1 fruit fly cellular context compared by ENCODE assay signal in genomic region chr2L:19051534-19052100, dm6.
TF ChIP-seq lines count a peak whose summit lies in the region.

TSS of gene Rpn3 (plus strand) at chr2L:19051790.

TF ChIP-seq in whole organism, embryonic, 481 proteins besides CTCF, POLR2A, EP300 and RAD21 (continued from another document and continues in another):
- 0 out of 2 replicates have a peak, but pooled peaks have one; percentile 19 for TF ChIP-seq gt (GFP tag; IDR thresholded peaks at IDR 0.05; lab: Robert Waterston, UW)
- peak; percentile 72 for TF ChIP-seq vnd (GFP tag; IDR thresholded peaks at IDR 0.05; lab: Robert Waterston, UW; ENCODE audit: partially characterized antibody)
- peak; percentile 88 for TF ChIP-seq lab (GFP tag; optimal IDR thresholded peaks at IDR 0.05; lab: Kevin White, UChicago)
- TF ChIP-seq ftz-f1 (GFP tag; optimal IDR thresholded peaks at IDR 0.05; lab: Kevin White, UChicago) = no peak
- TF ChIP-seq CG11247 (GFP tag; IDR thresholded peaks at IDR 0.05; lab: Robert Waterston, UW) = peak; percentile 71
- peak; percentile 88 for TF ChIP-seq CG9932 (GFP tag; IDR thresholded peaks at IDR 0.05; lab: Robert Waterston, UW)
- TF ChIP-seq ro (GFP tag; IDR thresholded peaks at IDR 0.05; lab: Robert Waterston, UW) = peak; percentile 69
- peak; percentile 61 for TF ChIP-seq Deaf1 (tag; optimal IDR thresholded peaks at IDR 0.05; lab: Kevin White, UChicago)
- peak; percentile 86 for TF ChIP-seq Rfx (GFP tag; IDR thresholded peaks at IDR 0.05; lab: Robert Waterston, UW)
- TF ChIP-seq Hmx (GFP tag; optimal IDR thresholded peaks at IDR 0.05; lab: Kevin White, UChicago) = no peak
- TF ChIP-seq CG16779 (GFP tag; IDR thresholded peaks at IDR 0.05; lab: Robert Waterston, UW) = no peak
- TF ChIP-seq CG17612 (GFP tag; IDR thresholded peaks at IDR 0.05; lab: Robert Waterston, UW) = peak; percentile 83
- TF ChIP-seq fu2 (GFP tag; optimal IDR thresholded peaks at IDR 0.05; lab: Kevin White, UChicago) = peak; percentile 80
- 0 out of 2 replicates have a peak, but pooled peaks have one; percentile 12 for TF ChIP-seq Doc2 (GFP tag; IDR thresholded peaks at IDR 0.05; lab: Robert Waterston, UW)
- peak; percentile 76 to 88 for TF ChIP-seq Pdp1 (GFP tag; optimal IDR thresholded peaks at IDR 0.05; lab: Kevin White, UChicago)
- TF ChIP-seq CG11085 (GFP tag; IDR thresholded peaks at IDR 0.05; lab: Robert Waterston, UW) = peak; percentile 69; the same call in 1 of the 2 replicates
- peak; percentile 80 for TF ChIP-seq CG3281 (GFP tag; optimal IDR thresholded peaks at IDR 0.05; lab: Kevin White, UChicago)
- TF ChIP-seq NFAT (GFP tag; IDR thresholded peaks at IDR 0.05; lab: Robert Waterston, UW) = peak; percentile 63
- peak; percentile 79 for TF ChIP-seq peb (GFP tag; IDR thresholded peaks at IDR 0.05; lab: Robert Waterston, UW)
- peak; percentile 88 for TF ChIP-seq CHES-1-like (GFP tag; optimal IDR thresholded peaks at IDR 0.05; lab: Kevin White, UChicago)
- peak; percentile 88 for TF ChIP-seq Dbx (GFP tag; IDR thresholded peaks at IDR 0.05; lab: Robert Waterston, UW)
- peak; percentile 59 for TF ChIP-seq ewg (GFP tag; optimal IDR thresholded peaks at IDR 0.05; lab: Kevin White, UChicago)
- peak; percentile 80 for TF ChIP-seq CG11504 (tag; optimal IDR thresholded peaks at IDR 0.05; lab: Kevin White, UChicago)
- TF ChIP-seq salm (tag; optimal IDR thresholded peaks at IDR 0.05; lab: Kevin White, UChicago) = peak; percentile 68
- no peak for TF ChIP-seq CG5180 (GFP tag; optimal IDR thresholded peaks at IDR 0.05; lab: Kevin White, UChicago)
- peak; percentile 78 for TF ChIP-seq Nf-YA (GFP tag; IDR thresholded peaks at IDR 0.05; lab: Robert Waterston, UW)
- TF ChIP-seq CG9727 (GFP tag; optimal IDR thresholded peaks at IDR 0.05; lab: Kevin White, UChicago) = peak; percentile 82
- TF ChIP-seq CG2120 (GFP tag; optimal IDR thresholded peaks at IDR 0.05; lab: Kevin White, UChicago) = peak; percentile 92
- no peak for TF ChIP-seq kah (GFP tag; optimal IDR thresholded peaks at IDR 0.05; lab: Kevin White, UChicago)
- TF ChIP-seq CG10209 (GFP tag; optimal IDR thresholded peaks at IDR 0.05; lab: Kevin White, UChicago) = peak; percentile 85
- TF ChIP-seq Atf-2 (GFP tag; optimal IDR thresholded peaks at IDR 0.05; lab: Kevin White, UChicago) = peak; percentile 79
- peak; percentile 68; the same call in 1 of the 2 replicates for TF ChIP-seq sna (GFP tag; IDR thresholded peaks at IDR 0.05; lab: Robert Waterston, UW; ENCODE audit: partially characterized antibody)
- TF ChIP-seq Mrtf (GFP tag; IDR thresholded peaks at IDR 0.05; lab: Robert Waterston, UW) = peak; percentile 20; the same call in 1 of the 3 replicates
- TF ChIP-seq GATAe (GFP tag; conservative IDR thresholded peaks at IDR 0.05; lab: Robert Waterston, UW) = 0 out of 2 replicates have a peak, but pooled peaks have one; percentile 34
- no peak for TF ChIP-seq CG31365 (tag; optimal IDR thresholded peaks at IDR 0.05; lab: Kevin White, UChicago)
- TF ChIP-seq CG12391 (tag; optimal IDR thresholded peaks at IDR 0.05; lab: Kevin White, UChicago) = peak; percentile 93
- TF ChIP-seq CG4424 (GFP tag; optimal IDR thresholded peaks at IDR 0.05; lab: Kevin White, UChicago) = peak; percentile 90
- peak; percentile 38; the same call in 1 of the 2 replicates for TF ChIP-seq amos (GFP tag; IDR thresholded peaks at IDR 0.05; lab: Robert Waterston, UW; ENCODE audit: partially characterized antibody)
- TF ChIP-seq CG7357 (GFP tag; IDR thresholded peaks at IDR 0.05; lab: Robert Waterston, UW) = peak; percentile 47; the same call in 1 of the 3 replicates
- TF ChIP-seq Kr (GFP tag; optimal IDR thresholded peaks at IDR 0.05; lab: Kevin White, UChicago) = no peak
- no peak; the same call in 2 of the 3 replicates for TF ChIP-seq Opbp (GFP tag; IDR thresholded peaks at IDR 0.05; lab: Robert Waterston, UW; ENCODE audit: partially characterized antibody)
- peak; percentile 69 for TF ChIP-seq cas (GFP tag; IDR thresholded peaks at IDR 0.05; lab: Robert Waterston, UW)
- TF ChIP-seq chinmo (GFP tag; IDR thresholded peaks at IDR 0.05; lab: Robert Waterston, UW; ENCODE audit: partially characterized antibody) = 0 out of 4 replicates have a peak, but pooled peaks have one; percentile 69
- peak; percentile 86 for TF ChIP-seq Six4 (GFP tag; optimal IDR thresholded peaks at IDR 0.05; lab: Kevin White, UChicago)
- TF ChIP-seq CG10147 (GFP tag; optimal IDR thresholded peaks at IDR 0.05; lab: Kevin White, UChicago) = peak; percentile 46
- peak in 1 of 3 experiments; percentile 77 for TF ChIP-seq lola (GFP tag; optimal IDR thresholded peaks at IDR 0.05; lab: Kevin White, UChicago)
- TF ChIP-seq CG6689 (GFP tag; IDR thresholded peaks at IDR 0.05; lab: Robert Waterston, UW) = peak; percentile 91
- TF ChIP-seq Fer2 (tag; optimal IDR thresholded peaks at IDR 0.05; lab: Kevin White, UChicago) = peak; percentile 13
- TF ChIP-seq mld (GFP tag; IDR thresholded peaks at IDR 0.05; lab: Robert Waterston, UW; ENCODE audit: partially characterized antibody) = no peak
- TF ChIP-seq gsb-n (tag; optimal IDR thresholded peaks at IDR 0.05; lab: Kevin White, UChicago) = peak; percentile 69
- TF ChIP-seq CG15514 (GFP tag; optimal IDR thresholded peaks at IDR 0.05; lab: Kevin White, UChicago) = peak; percentile 67
- TF ChIP-seq hth (optimal IDR thresholded peaks at IDR 0.05; lab: Kevin White, UChicago) = no peak
- 0 out of 3 replicates have a peak, but pooled peaks have one; percentile 33 for TF ChIP-seq gce (GFP tag; IDR thresholded peaks at IDR 0.05; lab: Robert Waterston, UW)
- TF ChIP-seq dati (GFP tag; IDR thresholded peaks at IDR 0.05; lab: Robert Waterston, UW) = peak; percentile 65
- peak; percentile 47 for TF ChIP-seq gcm2 (GFP tag; optimal IDR thresholded peaks at IDR 0.05; lab: Kevin White, UChicago)
- peak; percentile 78 for TF ChIP-seq CG8388 (GFP tag; optimal IDR thresholded peaks at IDR 0.05; lab: Kevin White, UChicago)
- peak; percentile 61 for TF ChIP-seq CG33213 (GFP tag; optimal IDR thresholded peaks at IDR 0.05; lab: Kevin White, UChicago)
- TF ChIP-seq sc (optimal IDR thresholded peaks at IDR 0.05; lab: Kevin White, UChicago) = no peak
- TF ChIP-seq sc (GFP tag; optimal IDR thresholded peaks at IDR 0.05; lab: Kevin White, UChicago) = peak; percentile 73
- TF ChIP-seq CG16815 (GFP tag; optimal IDR thresholded peaks at IDR 0.05; lab: Kevin White, UChicago) = peak; percentile 68
- peak; percentile 61 for TF ChIP-seq CG18619 (GFP tag; optimal IDR thresholded peaks at IDR 0.05; lab: Kevin White, UChicago)
- peak; percentile 49; the same call in 1 of the 2 replicates for TF ChIP-seq aop (GFP tag; IDR thresholded peaks at IDR 0.05; lab: Robert Waterston, UW)
- TF ChIP-seq Lpt (GFP tag; optimal IDR thresholded peaks at IDR 0.05; lab: Kevin White, UChicago) = no peak
- no peak for TF ChIP-seq CG4707 (GFP tag; optimal IDR thresholded peaks at IDR 0.05; lab: Kevin White, UChicago)
- TF ChIP-seq dm (GFP tag; optimal IDR thresholded peaks at IDR 0.05; lab: Kevin White, UChicago) = peak; percentile 80
- TF ChIP-seq zen2 (GFP tag; IDR thresholded peaks at IDR 0.05; lab: Robert Waterston, UW; ENCODE audit: partially characterized antibody) = peak; percentile 42; the same call in 1 of the 3 replicates
- TF ChIP-seq ab (GFP tag; optimal IDR thresholded peaks at IDR 0.05; lab: Kevin White, UChicago) = peak; percentile 12
- peak; percentile 68; the same call in 2 of the 3 replicates for TF ChIP-seq CG11093 (GFP tag; IDR thresholded peaks at IDR 0.05; lab: Robert Waterston, UW)
- no peak for TF ChIP-seq CG6654 (GFP tag; optimal IDR thresholded peaks at IDR 0.05; lab: Kevin White, UChicago)
- peak; percentile 49 for TF ChIP-seq inv (GFP tag; IDR thresholded peaks at IDR 0.05; lab: Robert Waterston, UW; ENCODE audit: partially characterized antibody)
- peak; percentile 53 for TF ChIP-seq CG13296 (GFP tag; optimal IDR thresholded peaks at IDR 0.05; lab: Kevin White, UChicago)
- TF ChIP-seq CG14667 (GFP tag; IDR thresholded peaks at IDR 0.05; lab: Robert Waterston, UW) = peak; percentile 78
- peak; percentile 73 for TF ChIP-seq MBD-R2 (GFP tag; IDR thresholded peaks at IDR 0.05; lab: Robert Waterston, UW)
- peak; percentile 61; the same call in 1 of the 2 replicates for TF ChIP-seq CG10321 (GFP tag; IDR thresholded peaks at IDR 0.05; lab: Robert Waterston, UW)
- TF ChIP-seq Hr39 (optimal IDR thresholded peaks at IDR 0.05; lab: Kevin White, UChicago) = no peak
- TF ChIP-seq tna (GFP tag; IDR thresholded peaks at IDR 0.05; lab: Robert Waterston, UW; ENCODE audit: partially characterized antibody) = peak; percentile 61
- no peak for TF ChIP-seq ac (GFP tag; optimal IDR thresholded peaks at IDR 0.05; lab: Kevin White, UChicago)
- TF ChIP-seq CG32767 (GFP tag; IDR thresholded peaks at IDR 0.05; lab: Robert Waterston, UW) = peak; percentile 77
- no peak for TF ChIP-seq nau (GFP tag; optimal IDR thresholded peaks at IDR 0.05; lab: Kevin White, UChicago)
- peak; percentile 75 for TF ChIP-seq CG10959 (GFP tag; IDR thresholded peaks at IDR 0.05; lab: Robert Waterston, UW)
- TF ChIP-seq Hr78 (GFP tag; optimal IDR thresholded peaks at IDR 0.05; lab: Kevin White, UChicago) = no peak
- TF ChIP-seq CG31441 (GFP tag; IDR thresholded peaks at IDR 0.05; lab: Robert Waterston, UW) = peak; percentile 88
- peak; percentile 79 for TF ChIP-seq CG13624 (GFP tag; optimal IDR thresholded peaks at IDR 0.05; lab: Kevin White, UChicago)
- TF ChIP-seq btn (GFP tag; optimal IDR thresholded peaks at IDR 0.05; lab: Kevin White, UChicago) = peak; percentile 29
- peak; percentile 81 for TF ChIP-seq tin (GFP tag; optimal IDR thresholded peaks at IDR 0.05; lab: Kevin White, UChicago)
- peak; percentile 12 for TF ChIP-seq CG10431 (GFP tag; optimal IDR thresholded peaks at IDR 0.05; lab: Kevin White, UChicago)
- TF ChIP-seq cato (GFP tag; optimal IDR thresholded peaks at IDR 0.05; lab: Kevin White, UChicago; ENCODE audit: borderline replicate concordance) = peak; percentile 80
- peak; percentile 80 for TF ChIP-seq dmrt99B (tag; optimal IDR thresholded peaks at IDR 0.05; lab: Kevin White, UChicago)
- TF ChIP-seq CG1233 (GFP tag; optimal IDR thresholded peaks at IDR 0.05; lab: Kevin White, UChicago) = peak; percentile 40
- no peak for TF ChIP-seq CG17568 (GFP tag; optimal IDR thresholded peaks at IDR 0.05; lab: Kevin White, UChicago)
- peak; percentile 87 for TF ChIP-seq CG32772 (GFP tag; IDR thresholded peaks at IDR 0.05; lab: Robert Waterston, UW)
- TF ChIP-seq Ets97D (GFP tag; optimal IDR thresholded peaks at IDR 0.05; lab: Kevin White, UChicago) = peak; percentile 77
- peak; percentile 66 for TF ChIP-seq CG15696 (tag; optimal IDR thresholded peaks at IDR 0.05; lab: Kevin White, UChicago)
- no peak for TF ChIP-seq ham (GFP tag; IDR thresholded peaks at IDR 0.05; lab: Robert Waterston, UW)
- peak; percentile 59 for TF ChIP-seq Adf1 (GFP tag; IDR thresholded peaks at IDR 0.05; lab: Robert Waterston, UW)
- TF ChIP-seq grau (tag; optimal IDR thresholded peaks at IDR 0.05; lab: Kevin White, UChicago) = peak; percentile 84
- TF ChIP-seq CG14014 (GFP tag; IDR thresholded peaks at IDR 0.05; lab: Robert Waterston, UW) = peak; percentile 82
- TF ChIP-seq CG7745 (tag; optimal IDR thresholded peaks at IDR 0.05; lab: Kevin White, UChicago) = no peak
- TF ChIP-seq Sox102F (GFP tag; optimal IDR thresholded peaks at IDR 0.05; lab: Kevin White, UChicago) = peak; percentile 91
- peak; percentile 92 for TF ChIP-seq CG10267 (tag; optimal IDR thresholded peaks at IDR 0.05; lab: Kevin White, UChicago)
- TF ChIP-seq dimm (GFP tag; IDR thresholded peaks at IDR 0.05; lab: Robert Waterston, UW) = peak; percentile 49; the same call in 1 of the 2 replicates
- peak; percentile 62 for TF ChIP-seq CG9215 (GFP tag; IDR thresholded peaks at IDR 0.05; lab: Robert Waterston, UW)
- peak; percentile 93 for TF ChIP-seq Xrp1 (GFP tag; IDR thresholded peaks at IDR 0.05; lab: Robert Waterston, UW)
- TF ChIP-seq Lim3 (GFP tag; IDR thresholded peaks at IDR 0.05; lab: Robert Waterston, UW) = peak; percentile 94
- TF ChIP-seq CG2678 (tag; optimal IDR thresholded peaks at IDR 0.05; lab: Kevin White, UChicago) = peak; percentile 83
- TF ChIP-seq gem (tag; optimal IDR thresholded peaks at IDR 0.05; lab: Kevin White, UChicago) = peak; percentile 94
- peak; percentile 90 for TF ChIP-seq Atf6 (GFP tag; IDR thresholded peaks at IDR 0.05; lab: Robert Waterston, UW)
- peak; percentile 83 for TF ChIP-seq PHDP (tag; optimal IDR thresholded peaks at IDR 0.05; lab: Kevin White, UChicago)
- TF ChIP-seq Dp (GFP tag; optimal IDR thresholded peaks at IDR 0.05; lab: Kevin White, UChicago) = peak; percentile 10
- peak; percentile 61 for TF ChIP-seq CrebB (tag; optimal IDR thresholded peaks at IDR 0.05; lab: Kevin White, UChicago)
- TF ChIP-seq Doc3 (GFP tag; IDR thresholded peaks at IDR 0.05; lab: Robert Waterston, UW; ENCODE audit: partially characterized antibody) = peak; percentile 47; the same call in 1 of the 3 replicates
- no peak for TF ChIP-seq CG10565 (GFP tag; optimal IDR thresholded peaks at IDR 0.05; lab: Kevin White, UChicago)
- TF ChIP-seq CG11398 (GFP tag; optimal IDR thresholded peaks at IDR 0.05; lab: Kevin White, UChicago) = peak; percentile 51
- TF ChIP-seq CG16863 (GFP tag; optimal IDR thresholded peaks at IDR 0.05; lab: Kevin White, UChicago) = peak; percentile 79
- TF ChIP-seq danr (GFP tag; IDR thresholded peaks at IDR 0.05; lab: Robert Waterston, UW) = peak; percentile 63
- peak; percentile 73 for TF ChIP-seq stwl (tag; optimal IDR thresholded peaks at IDR 0.05; lab: Kevin White, UChicago)
- no peak for TF ChIP-seq Optix (GFP tag; IDR thresholded peaks at IDR 0.05; lab: Robert Waterston, UW)
- TF ChIP-seq CG2116 (GFP tag; optimal IDR thresholded peaks at IDR 0.05; lab: Kevin White, UChicago) = peak; percentile 75
- TF ChIP-seq CG11723 (GFP tag; optimal IDR thresholded peaks at IDR 0.05; lab: Kevin White, UChicago) = peak; percentile 48
- peak; percentile 75 for TF ChIP-seq CG18476 (GFP tag; optimal IDR thresholded peaks at IDR 0.05; lab: Kevin White, UChicago)
- TF ChIP-seq CG10979 (tag; optimal IDR thresholded peaks at IDR 0.05; lab: Kevin White, UChicago) = peak; percentile 84
- TF ChIP-seq CG17385 (GFP tag; optimal IDR thresholded peaks at IDR 0.05; lab: Kevin White, UChicago) = peak; percentile 97
- peak; percentile 48 for TF ChIP-seq CG6765 (GFP tag; optimal IDR thresholded peaks at IDR 0.05; lab: Kevin White, UChicago)
- TF ChIP-seq Sin3A (optimal IDR thresholded peaks at IDR 0.05; lab: Kevin White, UChicago) = no peak
- TF ChIP-seq Ravus (GFP tag; IDR thresholded peaks at IDR 0.05; lab: Robert Waterston, UW) = peak; percentile 55; the same call in 1 of the 2 replicates
- TF ChIP-seq sd (tag; optimal IDR thresholded peaks at IDR 0.05; lab: Kevin White, UChicago) = no peak
- TF ChIP-seq CG30431 (GFP tag; optimal IDR thresholded peaks at IDR 0.05; lab: Kevin White, UChicago) = peak; percentile 44
